Worm (Caenorhabditis elegans) whole organism, midembryonic: ENCODE data around the gene dhc-3.
A peak's percentile ranks its signal among the peaks of the same experiment; 100 is the strongest.
"Not testable (repeated sequence)": the region's sequence is repeated elsewhere in the genome, so short reads cannot be mapped to it uniquely, and the experiment has no call there.

Source experiments
- T22C8.4 ChIP-seq: fragments of 200-800 bp; sonication (Bioruptor generic); IDR thresholded peaks from 2 replicates; pipeline ENCODE4 v1.3.6; 2022; ENCODE audit warnings: missing genetic modification characterization, missing compliant biosample characterization
- cog-1 ChIP-seq: sonication (generic microtip); optimal IDR thresholded peaks from 2 replicates; lab custom pipeline; 2016; ENCODE audit warnings: missing genetic modification characterization, missing compliant biosample characterization
- flt-1 ChIP-seq: fragments of 200-800 bp; sonication (Bioruptor generic); IDR thresholded peaks from 2 replicates; pipeline ENCODE4 v1.3.6; 2022; ENCODE audit warnings: missing genetic modification characterization, missing compliant biosample characterization
- klf-2 ChIP-seq: fragments of 200-800 bp; sonication (Bioruptor generic); conservative IDR thresholded peaks from 2 replicates; pipeline ENCODE4 v1.3.6; 2022; ENCODE audit warnings: missing genetic modification reagents, missing genetic modification characterization, missing compliant biosample characterization
- med-1 ChIP-seq: sonication (generic microtip); optimal IDR thresholded peaks from 2 replicates; lab custom pipeline; 2017; ENCODE audit warnings: missing genetic modification characterization, mild to moderate bottlenecking, missing compliant biosample characterization, antibody characterized with exemption, missing genetic modification reagents; ENCODE audit not compliant: insufficient read depth
- ref-1 ChIP-seq: fragments of 200-800 bp; sonication (Bioruptor generic); conservative IDR thresholded peaks from 2 replicates; pipeline ENCODE4 v1.3.6; 2022; ENCODE audit warnings: missing genetic modification reagents, missing genetic modification characterization, missing compliant biosample characterization
- tab-1 ChIP-seq: fragments of 200-800 bp; sonication (Bioruptor generic); IDR thresholded peaks from 2 replicates; pipeline ENCODE4 v1.3.6; 2022; ENCODE audit warnings: missing genetic modification characterization, missing compliant biosample characterization
- ztf-23 ChIP-seq: fragments of 200-800 bp; sonication (Bioruptor generic); IDR thresholded peaks from 2 replicates; pipeline ENCODE4 v1.3.6; 2022; ENCODE audit warnings: missing genetic modification reagents, missing genetic modification characterization, missing compliant biosample characterization
- ztf-29 ChIP-seq: fragments of 200-800 bp; sonication (Bioruptor generic); IDR thresholded peaks from 2 replicates; pipeline ENCODE4 v1.3.6; 2022; ENCODE audit warnings: missing genetic modification reagents, missing genetic modification characterization, missing compliant biosample characterization

The dhc-3 gene

DNA sequence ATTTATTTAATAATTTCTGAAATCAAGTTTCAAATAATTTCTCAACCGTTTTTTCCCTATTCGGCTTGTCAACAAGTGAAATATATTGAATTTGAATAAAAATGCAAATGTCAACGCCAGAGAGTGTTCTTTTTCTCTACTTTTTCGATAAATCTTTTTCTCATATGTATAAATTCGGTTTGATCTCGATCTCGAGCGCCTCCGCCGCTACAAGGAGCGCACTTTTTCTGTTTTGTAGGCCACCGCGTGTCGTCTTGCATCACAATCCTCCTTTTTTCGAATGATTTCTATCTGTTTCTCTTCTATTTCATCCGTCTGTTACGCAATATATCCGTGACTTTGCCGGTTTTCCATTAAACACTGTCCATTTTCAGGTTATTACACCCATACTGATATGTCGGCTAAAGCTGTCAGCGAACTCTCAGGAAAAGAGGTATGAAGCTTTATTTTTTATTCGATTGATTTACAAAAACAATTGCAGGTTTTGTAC, 22.6 kb upstream of the dhc-3 start, which contains the start of gene acly-2:
TSS of gene acly-2 (plus strand) at position 375 of the 490 bp plus-strand sequence.
- TF ChIP-seq klf-2 (GFP tag; lab: Robert Waterston, UW) (no peak), ztf-29 (GFP tag; lab: Robert Waterston, UW) (no peak), flt-1 (no peak), T22C8.4 (GFP tag; lab: Robert Waterston, UW) (no peak)

DNA sequence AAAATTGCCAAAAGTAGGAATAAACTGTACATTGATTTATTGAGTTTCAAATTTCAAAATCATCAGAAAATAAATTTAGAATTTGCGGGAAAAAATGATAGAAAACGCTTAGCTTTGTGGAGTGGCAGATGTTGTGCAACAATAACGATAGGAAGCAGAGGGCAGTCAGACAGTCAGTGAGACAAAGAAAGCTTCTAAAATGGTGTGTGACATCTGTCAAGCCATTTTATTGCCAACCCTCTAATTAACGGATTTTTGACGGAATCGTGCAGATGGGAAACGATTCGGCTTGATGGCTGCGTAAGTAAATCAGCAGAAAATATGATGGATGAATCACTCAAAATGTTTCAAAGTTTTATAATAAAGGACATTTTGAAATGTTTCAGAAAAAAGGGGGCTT, 18.7 kb upstream of the dhc-3 start, which contains the start of gene max-1:
TSS of gene max-1 (minus strand) at position 124 of the 400 bp plus-strand sequence.
- no peak for TF ChIP-seq ztf-29 (GFP tag; lab: Robert Waterston, UW)
- TF ChIP-seq med-1 (GFP tag; lab: Kevin White, UChicago) = no peak
- TF ChIP-seq flt-1 = no peak
- TF ChIP-seq ztf-23 (GFP tag; lab: Robert Waterston, UW) = no peak
- TF ChIP-seq klf-2 (GFP tag; lab: Robert Waterston, UW) = no peak
- no peak for TF ChIP-seq tab-1 (GFP tag; lab: Robert Waterston, UW)
- TF ChIP-seq cog-1 (tag; lab: Kevin White, UChicago) = no peak
- no peak for TF ChIP-seq ref-1 (GFP tag; lab: Robert Waterston, UW)
- TF ChIP-seq T22C8.4 (GFP tag; lab: Robert Waterston, UW) = no peak

DNA sequence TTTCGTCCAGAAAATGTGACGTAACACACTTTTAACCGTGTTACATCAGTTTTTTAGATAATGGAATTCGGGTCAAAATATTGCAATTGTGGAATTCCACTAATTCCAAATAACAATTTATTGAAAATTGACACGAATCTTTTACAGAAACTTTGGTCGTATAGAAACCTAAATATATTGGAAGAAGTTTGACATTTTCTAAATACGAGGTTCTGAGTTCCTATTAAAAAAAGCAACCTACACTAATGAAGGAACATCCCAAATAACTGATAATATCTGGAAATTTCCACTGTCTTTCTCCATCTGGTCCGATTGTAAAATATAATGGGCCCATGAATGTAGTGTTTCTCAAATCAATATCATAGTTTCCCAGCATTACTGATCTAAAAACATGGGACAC, 17.5 kb upstream of the dhc-3 start:
- TF ChIP-seq med-1 (GFP tag; lab: Kevin White, UChicago) = no peak
- TF ChIP-seq ztf-29 (GFP tag; lab: Robert Waterston, UW) = no peak
- TF ChIP-seq flt-1 = no peak
- no peak for TF ChIP-seq ref-1 (GFP tag; lab: Robert Waterston, UW)
- TF ChIP-seq ztf-23 (GFP tag; lab: Robert Waterston, UW) = no peak
- no peak for TF ChIP-seq klf-2 (GFP tag; lab: Robert Waterston, UW)
- no peak for TF ChIP-seq tab-1 (GFP tag; lab: Robert Waterston, UW)
- TF ChIP-seq cog-1 (tag; lab: Kevin White, UChicago) = no peak
- no peak for TF ChIP-seq T22C8.4 (GFP tag; lab: Robert Waterston, UW)

DNA sequence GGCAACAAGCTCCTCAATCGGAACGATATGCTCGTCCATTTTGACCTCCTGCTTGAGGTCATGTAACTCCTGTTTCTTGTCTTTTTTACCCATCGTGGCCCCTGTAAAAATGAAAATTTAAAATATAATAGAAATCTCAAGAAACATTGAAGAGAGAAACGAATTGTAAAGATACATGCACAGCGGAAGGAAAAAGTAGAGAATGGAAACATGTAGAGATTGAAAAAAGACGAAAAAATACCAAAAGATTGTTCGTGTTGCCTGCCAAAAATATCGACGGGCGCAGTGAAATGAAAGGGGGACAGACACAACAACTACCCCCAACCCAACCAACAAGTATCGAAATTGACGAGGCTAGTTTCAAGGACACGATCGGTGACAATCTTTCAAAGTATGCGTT, 8.9 kb upstream of the dhc-3 start, which contains the start of gene eat-6:
TSS of gene eat-6 (minus strand) at position 101 of the 400 bp plus-strand sequence.
- TF ChIP-seq ref-1 (GFP tag; lab: Robert Waterston, UW) (no peak), T22C8.4 (GFP tag; lab: Robert Waterston, UW) (no peak), ztf-23 (GFP tag; lab: Robert Waterston, UW) (no peak), med-1 (GFP tag; lab: Kevin White, UChicago) (no peak), tab-1 (GFP tag; lab: Robert Waterston, UW) (no peak), klf-2 (GFP tag; lab: Robert Waterston, UW) (no peak), cog-1 (tag; lab: Kevin White, UChicago) (no peak), flt-1 (no peak), ztf-29 (GFP tag; lab: Robert Waterston, UW) (no peak)

DNA sequence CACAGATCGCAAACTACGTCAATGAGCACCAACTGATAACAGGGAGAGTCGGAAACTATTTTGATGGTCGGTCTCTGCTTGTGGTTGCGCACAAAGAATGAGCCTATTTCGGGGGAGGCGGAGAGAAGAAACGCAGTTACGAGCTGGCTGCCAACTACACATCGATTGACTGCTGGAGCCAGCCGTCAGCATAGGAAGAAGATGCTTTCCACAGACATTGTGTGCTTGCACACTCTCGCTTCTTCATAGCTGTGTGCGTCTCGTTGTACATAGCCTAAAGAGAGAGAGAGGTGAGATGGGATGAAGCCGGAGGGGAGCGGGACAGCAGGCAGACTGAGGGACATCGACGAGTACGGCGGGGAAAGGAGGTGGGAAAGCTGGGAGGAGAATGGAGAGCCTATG, 8.3 kb upstream of the dhc-3 start:
- TF ChIP-seq tab-1 (GFP tag; lab: Robert Waterston, UW) = 0 out of 2 replicates have a peak, but pooled peaks have one; percentile 48
- no peak for TF ChIP-seq med-1 (GFP tag; lab: Kevin White, UChicago)
- TF ChIP-seq ztf-29 (GFP tag; lab: Robert Waterston, UW) = no peak
- no peak for TF ChIP-seq klf-2 (GFP tag; lab: Robert Waterston, UW)
- TF ChIP-seq ztf-23 (GFP tag; lab: Robert Waterston, UW) = 0 out of 2 replicates have a peak, but pooled peaks have one; percentile 50
- peak; percentile 41; the same call in 1 of the 2 replicates for TF ChIP-seq T22C8.4 (GFP tag; lab: Robert Waterston, UW)
- TF ChIP-seq flt-1 = no peak
- peak; percentile 25 for TF ChIP-seq cog-1 (tag; lab: Kevin White, UChicago)
- TF ChIP-seq ref-1 (GFP tag; lab: Robert Waterston, UW) = no peak

DNA sequence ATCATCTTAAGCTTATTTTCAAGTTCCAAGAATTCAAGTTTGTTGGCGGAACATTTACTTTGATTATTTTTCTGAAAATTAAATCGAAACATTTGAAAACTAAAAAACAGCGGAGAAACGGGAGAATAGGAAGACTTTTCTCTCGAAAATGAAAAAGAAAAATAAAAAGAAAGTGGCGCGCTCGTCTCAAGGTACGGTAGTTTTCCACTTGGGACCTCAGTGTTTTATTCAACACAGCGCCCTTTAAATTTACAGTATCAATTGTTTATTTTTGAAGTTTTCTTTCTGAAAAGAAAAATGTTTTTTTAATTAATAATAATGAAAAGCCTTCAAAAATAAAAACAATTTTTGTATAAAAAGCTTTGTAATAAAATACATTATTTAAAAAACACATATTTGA, 7.3 kb upstream of the dhc-3 start:
- TF ChIP-seq med-1 (GFP tag; lab: Kevin White, UChicago) (no peak), cog-1 (tag; lab: Kevin White, UChicago) (no peak), klf-2 (GFP tag; lab: Robert Waterston, UW) (no peak), ztf-29 (GFP tag; lab: Robert Waterston, UW) (no peak), flt-1 (no peak), T22C8.4 (GFP tag; lab: Robert Waterston, UW) (no peak), tab-1 (GFP tag; lab: Robert Waterston, UW) (no peak), ztf-23 (GFP tag; lab: Robert Waterston, UW) (no peak), ref-1 (GFP tag; lab: Robert Waterston, UW) (no peak)

DNA sequence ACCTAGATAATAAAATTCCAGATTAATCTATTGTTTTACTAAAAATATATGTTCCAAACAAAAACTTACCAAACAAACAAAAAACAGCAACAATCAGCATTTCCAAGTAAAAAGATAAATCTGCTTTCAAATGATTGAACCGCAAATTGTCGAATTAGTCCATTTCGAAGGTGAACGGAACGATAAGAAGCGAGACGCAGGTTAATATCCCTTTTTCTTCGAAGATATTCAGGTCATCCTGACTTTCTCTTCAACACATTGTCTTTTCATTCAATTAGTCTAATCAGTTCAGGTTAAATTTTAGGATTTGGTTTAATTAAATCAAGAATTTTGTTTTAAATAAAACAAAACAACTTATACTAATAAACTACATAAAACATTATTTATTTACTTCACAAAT, 5.4 kb upstream of the dhc-3 start, which contains the start of gene B0365.9:
TSS of gene B0365.9 (minus strand) at position 186 of the 400 bp plus-strand sequence.
- TF ChIP-seq klf-2 (GFP tag; lab: Robert Waterston, UW) = no peak
- TF ChIP-seq ztf-23 (GFP tag; lab: Robert Waterston, UW) = no peak
- no peak for TF ChIP-seq T22C8.4 (GFP tag; lab: Robert Waterston, UW)
- no peak for TF ChIP-seq ztf-29 (GFP tag; lab: Robert Waterston, UW)
- TF ChIP-seq cog-1 (tag; lab: Kevin White, UChicago) = no peak
- TF ChIP-seq flt-1 = no peak
- no peak for TF ChIP-seq ref-1 (GFP tag; lab: Robert Waterston, UW)
- TF ChIP-seq tab-1 (GFP tag; lab: Robert Waterston, UW) = no peak
- TF ChIP-seq med-1 (GFP tag; lab: Kevin White, UChicago) = no peak

DNA sequence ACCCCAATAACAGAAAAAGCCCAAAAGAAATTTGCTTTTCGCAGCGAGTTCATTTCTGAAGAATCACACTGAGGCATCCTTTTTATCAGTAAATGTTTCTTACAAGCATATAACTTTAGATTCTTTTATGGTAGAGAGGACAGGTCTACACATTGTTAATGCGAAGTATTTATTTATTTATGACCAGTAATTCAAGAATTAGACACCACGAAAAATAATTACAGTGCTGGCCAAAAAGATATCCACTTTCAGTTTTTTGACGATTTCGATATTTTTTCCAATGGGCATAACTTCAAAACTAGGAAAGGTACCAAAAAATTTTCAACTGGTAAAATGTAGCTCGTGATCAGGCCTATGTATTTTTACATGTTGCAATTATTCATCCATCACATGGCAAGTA, 4.0 kb upstream of the dhc-3 start, which contains the start of gene clec-225:
TSS of gene clec-225 (minus strand) at position 101 of the 400 bp plus-strand sequence.
- not testable (repeated sequence) for TF ChIP-seq med-1 (GFP tag; lab: Kevin White, UChicago); klf-2 (GFP tag; lab: Robert Waterston, UW); cog-1 (tag; lab: Kevin White, UChicago)

DNA sequence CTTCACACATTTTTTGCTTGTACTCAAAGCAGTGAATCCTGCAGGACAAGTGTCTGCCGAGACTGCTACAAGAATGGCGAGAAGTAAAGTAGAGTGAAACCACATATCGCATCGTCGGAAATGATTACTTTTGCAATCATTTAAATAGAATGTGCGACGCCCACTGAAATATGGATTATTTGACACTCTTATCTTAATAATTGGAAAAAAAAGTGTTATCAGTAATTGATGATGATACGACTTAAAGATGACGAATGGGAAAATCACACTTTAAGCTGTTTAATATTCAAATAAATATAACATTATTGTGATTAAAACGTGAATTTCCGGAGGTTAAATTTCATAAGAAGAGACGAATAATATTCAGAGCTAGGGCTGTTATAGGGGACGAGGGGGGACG, 826 bp upstream of the dhc-3 start, which contains the start of gene clec-41:
TSS of gene clec-41 (minus strand) at position 147 of the 400 bp plus-strand sequence.
- TF ChIP-seq cog-1 (tag; lab: Kevin White, UChicago) (no peak), T22C8.4 (GFP tag; lab: Robert Waterston, UW) (no peak), klf-2 (GFP tag; lab: Robert Waterston, UW) (no peak), tab-1 (GFP tag; lab: Robert Waterston, UW) (no peak), med-1 (GFP tag; lab: Kevin White, UChicago) (no peak), ztf-23 (GFP tag; lab: Robert Waterston, UW) (no peak), flt-1 (no peak), ztf-29 (GFP tag; lab: Robert Waterston, UW) (no peak), ref-1 (GFP tag; lab: Robert Waterston, UW) (no peak)
